Fruit fly (Drosophila melanogaster): ENCODE results near the gene mkg-p.
A peak's percentile ranks its signal among the peaks of the same experiment; 100 is the strongest.

The mkg-p gene

dm6 chr3L:8446050-8446781 is 41.1 kb upstream of the mkg-p start (continued):
- TF ChIP-seq Doc2 (GFP tag; IDR thresholded peaks at IDR 0.05) (no peak), sens (GFP tag) (peak; percentile 79), Rx (GFP tag; IDR thresholded peaks at IDR 0.05) (no peak; the same call in 1 of the 2 replicates), Myb (GFP tag; optimal IDR thresholded peaks at IDR 0.05) (peak; percentile 30), CG13287 (GFP tag; IDR thresholded peaks at IDR 0.05; ENCODE audit: partially characterized antibody) (no peak), mirr (GFP tag; optimal IDR thresholded peaks at IDR 0.05) (peak; percentile 58), Nf-YB (GFP tag; optimal IDR thresholded peaks at IDR 0.05) (no peak), danr (GFP tag; IDR thresholded peaks at IDR 0.05) (no peak), shn (GFP tag; optimal IDR thresholded peaks at IDR 0.05) (no peak), CkIIα-i1 (GFP tag; IDR thresholded peaks at IDR 0.05) (no peak), ac (GFP tag; optimal IDR thresholded peaks at IDR 0.05) (no peak), H2.0 (GFP tag; IDR thresholded peaks at IDR 0.05) (peak; percentile 47; the same call in 1 of the 2 replicates), tx (GFP tag; optimal IDR thresholded peaks at IDR 0.05) (peak; percentile 55), usp (GFP tag; optimal IDR thresholded peaks at IDR 0.05) (no peak), rib (GFP tag; IDR thresholded peaks at IDR 0.05) (no peak), pros (GFP tag; optimal IDR thresholded peaks at IDR 0.05) (no peak), CG8765 (GFP tag; IDR thresholded peaks at IDR 0.05) (no peak), CHES-1-like (GFP tag; optimal IDR thresholded peaks at IDR 0.05) (peak; percentile 45), Dbx (GFP tag; IDR thresholded peaks at IDR 0.05) (peak; percentile 44; the same call in 1 of the 3 replicates), CG11085 (GFP tag; IDR thresholded peaks at IDR 0.05) (no peak), CG10565 (GFP tag; optimal IDR thresholded peaks at IDR 0.05) (no peak), psq (GFP tag; optimal IDR thresholded peaks at IDR 0.05) (no peak), CG14441 (GFP tag; IDR thresholded peaks at IDR 0.05) (0 out of 2 replicates have a peak, but pooled peaks have one; percentile 25), CG6813 (GFP tag; optimal IDR thresholded peaks at IDR 0.05) (no peak), CG8944 (GFP tag; optimal IDR thresholded peaks at IDR 0.05) (peak; percentile 25), Ssrp (tag; optimal IDR thresholded peaks at IDR 0.05) (peak; percentile 15), Bgb (GFP tag; IDR thresholded peaks at IDR 0.05; ENCODE audit: partially characterized antibody) (no peak), Optix (GFP tag; IDR thresholded peaks at IDR 0.05) (no peak), HLH4C (GFP tag; IDR thresholded peaks at IDR 0.05; ENCODE audit: partially characterized antibody) (no peak), HLH3B (GFP tag; IDR thresholded peaks at IDR 0.05) (peak; percentile 19; the same call in 1 of the 2 replicates), CG10462 (GFP tag; optimal IDR thresholded peaks at IDR 0.05) (no peak), CG14014 (GFP tag; IDR thresholded peaks at IDR 0.05) (peak; percentile 72), CG34224 (GFP tag; IDR thresholded peaks at IDR 0.05; ENCODE audit: partially characterized antibody) (no peak), toy (GFP tag; IDR thresholded peaks at IDR 0.05) (no peak), CG43689 (GFP tag; IDR thresholded peaks at IDR 0.05) (no peak), h (optimal IDR thresholded peaks at IDR 0.05) (no peak), tup (GFP tag; optimal IDR thresholded peaks at IDR 0.05) (no peak), bigmax (GFP tag; optimal IDR thresholded peaks at IDR 0.05) (no peak), Gsc (GFP tag; IDR thresholded peaks at IDR 0.05) (no peak), Stat92E (GFP tag; optimal IDR thresholded peaks at IDR 0.05) (no peak), Mrtf (GFP tag; IDR thresholded peaks at IDR 0.05) (peak; percentile 46; the same call in 1 of the 3 replicates), CG15696 (tag; optimal IDR thresholded peaks at IDR 0.05) (no peak), Sry-β (GFP tag; optimal IDR thresholded peaks at IDR 0.05) (no peak), CG17359 (tag; optimal IDR thresholded peaks at IDR 0.05) (peak; percentile 64), CG17385 (GFP tag; optimal IDR thresholded peaks at IDR 0.05) (peak; percentile 62), CG10274 (GFP tag; optimal IDR thresholded peaks at IDR 0.05) (no peak), HmgZ (tag; optimal IDR thresholded peaks at IDR 0.05) (peak; percentile 68), Sry-δ (GFP tag; optimal IDR thresholded peaks at IDR 0.05) (peak; percentile 16), emc (GFP tag; optimal IDR thresholded peaks at IDR 0.05) (no peak), Neu2 (GFP tag; optimal IDR thresholded peaks at IDR 0.05; ENCODE audit: borderline replicate concordance) (no peak)

Measured in whole organism, embryonic.